Fruit fly (Drosophila melanogaster) whole organism, wandering third instar larva: Measurements from ENCODE around the gene CG34125.

Experiments used
- Abd-B ChIP-seq: fragments of >200 bp; optimal IDR thresholded peaks from 2 replicates; lab custom pipeline; 2017; ENCODE audit warnings: missing biosample characterization, missing genetic modification characterization
- CG32264 ChIP-seq: fragments of 200-800 bp; sonication (Bioruptor generic); optimal IDR thresholded peaks from 2 replicates; lab custom pipeline; 2016; ENCODE audit warnings: missing biosample characterization, missing genetic modification characterization
- CG9705 ChIP-seq: fragments of 200-800 bp; sonication (Bioruptor generic); optimal IDR thresholded peaks from 2 replicates; lab custom pipeline; 2018; ENCODE audit warnings: missing biosample characterization, mild to moderate bottlenecking, missing genetic modification characterization
- CrebA ChIP-seq: fragments of 200-800 bp; sonication (Bioruptor generic); optimal IDR thresholded peaks from 2 replicates; lab custom pipeline; 2016; ENCODE audit warnings: missing biosample characterization, mild to moderate bottlenecking, missing genetic modification characterization, borderline replicate concordance
- Dfd ChIP-seq: fragments of >200 bp; optimal IDR thresholded peaks from 2 replicates; lab custom pipeline; 2017; ENCODE audit warnings: missing biosample characterization, missing genetic modification characterization
- Dif ChIP-seq: fragments of 200-275, 200-300 bp; sonication (Bioruptor generic); optimal IDR thresholded peaks from 2 replicates; lab custom pipeline; 2018; ENCODE audit warnings: missing biosample characterization, missing genetic modification characterization; ENCODE audit not compliant: partially characterized antibody
- GATAd ChIP-seq: sonication (Bioruptor generic); optimal IDR thresholded peaks from 2 replicates; lab custom pipeline; 2016; ENCODE audit warnings: missing biosample characterization, missing genetic modification characterization
- HLH106 ChIP-seq: fragments of 200-800 bp; optimal IDR thresholded peaks from 3 replicates; lab custom pipeline; 2019; ENCODE audit warnings: missing biosample characterization, mild to moderate bottlenecking, missing genetic modification characterization, moderate library complexity
- Hnf4 ChIP-seq: fragments of 200-800 bp; sonication (Bioruptor generic); optimal IDR thresholded peaks from 2 replicates; lab custom pipeline; 2016; ENCODE audit warnings: missing biosample characterization, mild to moderate bottlenecking, missing genetic modification characterization
- Hr78 ChIP-seq: fragments of >200 bp; optimal IDR thresholded peaks from 2 replicates; lab custom pipeline; 2017; ENCODE audit warnings: missing biosample characterization, missing genetic modification characterization
- Hr83 ChIP-seq: fragments of 200-300 bp; sonication (Bioruptor generic); optimal IDR thresholded peaks from 2 replicates; lab custom pipeline; 2016; ENCODE audit warnings: missing biosample characterization, mild to moderate bottlenecking, missing genetic modification characterization, moderate library complexity; ENCODE audit not compliant: poor library complexity, severe bottlenecking
- Jra ChIP-seq: sonication (Bioruptor generic); optimal IDR thresholded peaks from 2 replicates; lab custom pipeline; 2016; ENCODE audit warnings: missing biosample characterization, missing genetic modification characterization
- Mio ChIP-seq: sonication (Bioruptor generic); optimal IDR thresholded peaks from 2 replicates; lab custom pipeline; 2016; ENCODE audit warnings: missing biosample characterization, missing genetic modification characterization
- Myc ChIP-seq: fragments of >200 bp; optimal IDR thresholded peaks from 2 replicates; lab custom pipeline; 2017
- N ChIP-seq: fragments of >200 bp; optimal IDR thresholded peaks from 2 replicates; lab custom pipeline; 2018; ENCODE audit warnings: missing biosample characterization, missing external identifiers, missing genetic modification characterization
- OdsH ChIP-seq: fragments of 200-800 bp; sonication (Bioruptor generic); optimal IDR thresholded peaks from 2 replicates; lab custom pipeline; 2016; ENCODE audit warnings: missing biosample characterization, mild to moderate bottlenecking, missing genetic modification characterization
- Rel ChIP-seq, 2 experiments: fragments of 200-800 bp; sonication (Bioruptor generic) in 1 of 2; optimal IDR thresholded peaks; 2 replicates in 1 of 2; 3 replicates in 1 of 2; lab custom pipeline; 2016 to 2019; ENCODE audit warnings: mild to moderate bottlenecking in 2 of 2, missing biosample characterization in 2 of 2, missing genetic modification characterization in 2 of 2, moderate library complexity in 1 of 2
- Sp1 ChIP-seq: fragments of 200-800 bp; sonication (Bioruptor generic); optimal IDR thresholded peaks from 3 replicates; lab custom pipeline; 2019; ENCODE audit warnings: missing biosample characterization, mild to moderate bottlenecking, missing genetic modification characterization, moderate library complexity
- Vsx2 ChIP-seq: fragments of 200-300, 225-300 bp; sonication (Bioruptor generic); optimal IDR thresholded peaks from 2 replicates; lab custom pipeline; 2018; ENCODE audit warnings: missing biosample characterization, missing genetic modification characterization; ENCODE audit not compliant: partially characterized antibody
- br ChIP-seq: fragments of 200-800 bp; sonication (Bioruptor generic); optimal IDR thresholded peaks from 2 replicates; lab custom pipeline; 2016; ENCODE audit warnings: missing biosample characterization, missing genetic modification characterization
- brk ChIP-seq: fragments of 200-800 bp; sonication (Bioruptor generic); optimal IDR thresholded peaks from 2 replicates; lab custom pipeline; 2016; ENCODE audit warnings: missing biosample characterization, mild to moderate bottlenecking, missing genetic modification characterization
- dl ChIP-seq, 2 experiments: fragments of 175-275, 200-275 bp in 1 of 2; fragments of 200-275 bp in 1 of 2; sonication (Bioruptor generic); optimal IDR thresholded peaks; lab custom pipeline; 2018; ENCODE audit warnings: mild to moderate bottlenecking in 2 of 2, missing biosample characterization in 2 of 2, missing genetic modification characterization in 2 of 2, moderate library complexity in 2 of 2; ENCODE audit not compliant: partially characterized antibody in 2 of 2, insufficient read depth in 1 of 2
- dmrt93B ChIP-seq: fragments of 200-800 bp; sonication (Bioruptor generic); optimal IDR thresholded peaks from 2 replicates; lab custom pipeline; 2018; ENCODE audit warnings: missing biosample characterization, mild to moderate bottlenecking, missing genetic modification characterization
- dsf ChIP-seq: sonication (Bioruptor generic); optimal IDR thresholded peaks from 2 replicates; lab custom pipeline; 2016; ENCODE audit warnings: missing biosample characterization, missing genetic modification characterization, borderline replicate concordance
- ey ChIP-seq: fragments of 200-800 bp; sonication (Bioruptor generic); optimal IDR thresholded peaks from 2 replicates; lab custom pipeline; 2016; ENCODE audit warnings: missing biosample characterization, missing genetic modification characterization
- foxo ChIP-seq, 2 experiments: fragments of 200-800 bp; sonication (Bioruptor generic); optimal IDR thresholded peaks; 2 replicates in 1 of 2; 3 replicates in 1 of 2; lab custom pipeline; 2016 to 2017; ENCODE audit warnings: missing biosample characterization in 2 of 2, missing genetic modification characterization in 2 of 2
- fru ChIP-seq: fragments of 200-800 bp; sonication (Bioruptor generic); optimal IDR thresholded peaks from 3 replicates; lab custom pipeline; 2016; ENCODE audit warnings: missing biosample characterization, mild to moderate bottlenecking, missing genetic modification characterization
- h ChIP-seq: fragments of 200-800 bp; sonication (Bioruptor generic); optimal IDR thresholded peaks from 3 replicates; lab custom pipeline; 2016; ENCODE audit warnings: missing biosample characterization, mild to moderate bottlenecking, missing genetic modification characterization
- jim ChIP-seq: fragments of 175-275, 200-325 bp; sonication (Bioruptor generic); optimal IDR thresholded peaks from 2 replicates; lab custom pipeline; 2016; ENCODE audit warnings: missing biosample characterization, mild to moderate bottlenecking, missing genetic modification characterization
- lola ChIP-seq: fragments of >200 bp; optimal IDR thresholded peaks from 2 replicates; lab custom pipeline; 2017; ENCODE audit warnings: missing biosample characterization, missing genetic modification characterization
- pan ChIP-seq: fragments of >200 bp; optimal IDR thresholded peaks from 2 replicates; lab custom pipeline; 2017
- psq ChIP-seq: fragments of 200-800 bp; sonication (Bioruptor generic); optimal IDR thresholded peaks from 3 replicates; lab custom pipeline; 2017; ENCODE audit warnings: missing biosample characterization, mild to moderate bottlenecking, missing genetic modification characterization, moderate library complexity
- rgr ChIP-seq: fragments of 200-800 bp; sonication (Bioruptor generic); optimal IDR thresholded peaks from 3 replicates; lab custom pipeline; 2016; ENCODE audit warnings: missing biosample characterization, mild to moderate bottlenecking, missing genetic modification characterization
- sage ChIP-seq: fragments of 200-800 bp; sonication (Bioruptor generic); optimal IDR thresholded peaks from 2 replicates; lab custom pipeline; 2016; ENCODE audit warnings: missing biosample characterization, mild to moderate bottlenecking, missing genetic modification characterization
- sv ChIP-seq: fragments of 200-800 bp; sonication (Bioruptor generic); optimal IDR thresholded peaks from 3 replicates; lab custom pipeline; 2016; ENCODE audit warnings: missing biosample characterization, missing genetic modification characterization
- tai ChIP-seq: sonication (Bioruptor generic); optimal IDR thresholded peaks from 2 replicates; lab custom pipeline; 2016; ENCODE audit warnings: missing biosample characterization, missing genetic modification characterization
- usp ChIP-seq: fragments of >200 bp; optimal IDR thresholded peaks from 2 replicates; lab custom pipeline; 2017; ENCODE audit warnings: missing biosample characterization, missing genetic modification characterization
- woc ChIP-seq: sonication (Bioruptor generic); optimal IDR thresholded peaks from 2 replicates; lab custom pipeline; 2016; ENCODE audit warnings: missing biosample characterization, mild to moderate bottlenecking, missing genetic modification characterization

The CG34125 gene

dm6 chr2L:4997401-4998259 lies 32.2 kb downstream of the CG34125 start:
- TF ChIP-seq pan (lab: Kevin White, UChicago) (no peak), lola (GFP tag; lab: Kevin White, UChicago) (no peak), fru (peak; percentile 100), Mio (GFP tag; lab: Kevin White, UChicago) (peak; percentile 92), ey (peak; percentile 99), Dfd (no peak), OdsH (GFP tag; lab: Kevin White, UChicago) (peak; percentile 98), jim (GFP tag; lab: Kevin White, UChicago) (no peak), Sp1 (peak; percentile 98), CG9705 (GFP tag; lab: Kevin White, UChicago) (peak; percentile 96), Abd-B (GFP tag; lab: Kevin White, UChicago) (no peak), rgr (GFP tag; lab: Kevin White, UChicago) (peak; percentile 99), Jra (GFP tag; lab: Kevin White, UChicago) (peak; percentile 97), N (GFP tag; lab: Kevin White, UChicago) (peak; percentile 88), brk (peak; percentile 94), sv (peak; percentile 98), usp (GFP tag; lab: Kevin White, UChicago) (no peak), Myc (peak; percentile 37), GATAd (peak; percentile 94), HLH106 (tag; lab: Kevin White, UChicago) (peak; percentile 98), Hnf4 (GFP tag; lab: Kevin White, UChicago) (peak; percentile 98), Rel (GFP tag; optimal IDR thresholded peaks at IDR 0.05; lab: Kevin White, UChicago) (peak; percentile 95), Rel (tag; optimal IDR thresholded peaks at IDR 0.05; lab: Kevin White, UChicago) (peak; percentile 97), foxo (GFP tag; optimal IDR thresholded peaks at IDR 0.05; lab: Kevin White, UChicago) (peak; percentile 97 to 99), sage (GFP tag; lab: Kevin White, UChicago) (peak; percentile 96), Hr83 (GFP tag; lab: Kevin White, UChicago) (peak; percentile 92), Vsx2 (GFP tag; lab: Kevin White, UChicago) (peak; percentile 69), dsf (peak; percentile 94), dmrt93B (peak; percentile 98), psq (peak; percentile 95), CrebA (GFP tag; lab: Kevin White, UChicago) (peak; percentile 95), woc (peak; percentile 99), h (GFP tag; lab: Kevin White, UChicago) (peak; percentile 99), Hr78 (GFP tag; lab: Kevin White, UChicago) (no peak), br (GFP tag; lab: Kevin White, UChicago) (peak; percentile 99), dl (GFP tag; optimal IDR thresholded peaks at IDR 0.05; lab: Kevin White, UChicago; ENCODE audit: insufficient read depth in 1 of 2, partially characterized antibody in 2 of 2) (peak; percentile 80 to 91), Dif (peak; percentile 94), CG32264 (GFP tag; lab: Kevin White, UChicago) (peak; percentile 98), tai (GFP tag; lab: Kevin White, UChicago) (peak; percentile 97)
- TF ChIP-seq, all 38 proteins: peak for 31

dm6 chr2L:4998260-4998560 lies 32.7 kb downstream of the CG34125 start:
- TF ChIP-seq pan (lab: Kevin White, UChicago) = no peak
- no peak for TF ChIP-seq usp (GFP tag; lab: Kevin White, UChicago)
- TF ChIP-seq OdsH (GFP tag; lab: Kevin White, UChicago) = no peak
- no peak for TF ChIP-seq CG9705 (GFP tag; lab: Kevin White, UChicago)
- no peak for TF ChIP-seq psq
